Fruit fly (Drosophila melanogaster): ENCODE results near the gene CG10713.

The CG10713 gene

DNA sequence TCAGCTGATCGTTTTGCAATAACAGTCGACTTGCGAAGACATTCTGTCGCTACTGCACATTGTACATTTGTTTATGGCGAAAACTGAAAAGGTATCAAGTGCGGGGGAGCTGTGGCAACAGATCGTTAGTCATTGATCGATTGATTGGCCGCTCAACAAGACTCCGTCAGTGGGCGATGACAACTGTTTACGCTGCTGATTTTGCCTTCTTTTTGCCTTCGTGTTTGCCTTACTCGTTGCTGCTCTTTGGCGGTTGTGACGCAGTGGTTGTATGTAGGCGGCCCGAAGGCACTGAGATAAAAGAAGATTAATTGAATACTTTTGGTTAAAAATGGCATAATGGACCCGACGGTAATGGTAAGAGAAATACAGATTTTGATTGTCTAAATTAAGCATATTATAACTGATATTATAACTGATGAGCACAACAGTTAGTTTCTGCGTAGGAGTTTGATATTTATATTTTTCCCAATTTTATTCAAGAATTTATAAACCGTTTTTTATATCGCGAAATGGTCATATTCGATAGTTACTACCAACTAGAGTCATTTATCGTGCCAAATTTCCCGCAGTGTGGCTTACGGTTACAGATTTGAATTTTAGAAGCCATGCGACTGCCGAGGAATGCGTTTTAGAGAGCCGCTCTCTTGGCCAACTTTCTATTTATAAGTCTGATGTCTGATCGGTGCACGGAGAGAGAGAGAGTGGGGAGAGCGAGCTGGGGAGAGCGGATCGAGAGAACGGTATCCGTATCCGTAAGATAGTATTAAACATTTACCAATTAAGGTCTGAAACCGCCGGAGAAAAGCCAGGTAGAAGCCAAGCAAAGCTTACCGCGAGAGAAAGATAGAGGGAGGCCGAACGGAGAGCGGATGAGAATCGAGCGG, 41.8 kb upstream of the CG10713 start (continued):
- TF ChIP-seq CG2116 (GFP tag; optimal IDR thresholded peaks at IDR 0.05) (peak; percentile 55), CG7839 (tag; optimal IDR thresholded peaks at IDR 0.05) (peak; percentile 93), maf-S (GFP tag; optimal IDR thresholded peaks at IDR 0.05) (no peak), CG9727 (GFP tag; optimal IDR thresholded peaks at IDR 0.05) (peak; percentile 92), CG9437 (GFP tag; optimal IDR thresholded peaks at IDR 0.05) (peak; percentile 89), sr (GFP tag; IDR thresholded peaks at IDR 0.05) (peak; percentile 85), CG8089 (GFP tag; optimal IDR thresholded peaks at IDR 0.05) (no peak), tap (tag; optimal IDR thresholded peaks at IDR 0.05) (peak; percentile 88), nerfin-2 (GFP tag; IDR thresholded peaks at IDR 0.05; ENCODE audit: partially characterized antibody) (no peak), CG17385 (GFP tag; optimal IDR thresholded peaks at IDR 0.05) (peak; percentile 82), zen2 (GFP tag; IDR thresholded peaks at IDR 0.05; ENCODE audit: partially characterized antibody) (peak; percentile 85), Lpt (GFP tag; optimal IDR thresholded peaks at IDR 0.05) (no peak), jing (GFP tag; optimal IDR thresholded peaks at IDR 0.05) (peak; percentile 80), pb (GFP tag; optimal IDR thresholded peaks at IDR 0.05) (no peak), nmo (GFP tag; optimal IDR thresholded peaks at IDR 0.05) (peak; percentile 95), CG3838 (GFP tag; optimal IDR thresholded peaks at IDR 0.05) (peak; percentile 61), CG10321 (GFP tag; IDR thresholded peaks at IDR 0.05) (no peak; the same call in 1 of the 2 replicates), mld (GFP tag; IDR thresholded peaks at IDR 0.05; ENCODE audit: partially characterized antibody) (no peak), rib (GFP tag; IDR thresholded peaks at IDR 0.05) (no peak; the same call in 1 of the 2 replicates), ab (GFP tag; optimal IDR thresholded peaks at IDR 0.05) (no peak), bbx (GFP tag; IDR thresholded peaks at IDR 0.05; ENCODE audit: partially characterized antibody) (no peak), bsh (GFP tag; optimal IDR thresholded peaks at IDR 0.05) (peak; percentile 90 to 91), CG4424 (GFP tag; optimal IDR thresholded peaks at IDR 0.05) (peak; percentile 91), tx (GFP tag; optimal IDR thresholded peaks at IDR 0.05) (peak; percentile 48), toy (GFP tag; IDR thresholded peaks at IDR 0.05) (peak; percentile 57; the same call in 1 of the 2 replicates), dati (GFP tag; IDR thresholded peaks at IDR 0.05) (peak; percentile 39; the same call in 1 of the 2 replicates), CG15514 (GFP tag; optimal IDR thresholded peaks at IDR 0.05) (peak; percentile 56), az2 (GFP tag; optimal IDR thresholded peaks at IDR 0.05) (peak; percentile 90), run (tag; optimal IDR thresholded peaks at IDR 0.05) (peak; percentile 81), wor (GFP tag; IDR thresholded peaks at IDR 0.05) (peak; percentile 87), CG8290 (GFP tag; optimal IDR thresholded peaks at IDR 0.05) (peak; percentile 55), CG8290 (tag; optimal IDR thresholded peaks at IDR 0.05) (peak in 1 of 2 experiments; percentile 53), CG12659 (GFP tag; optimal IDR thresholded peaks at IDR 0.05) (peak; percentile 94), jigr1 (GFP tag; IDR thresholded peaks at IDR 0.05) (peak; percentile 77), CG10366 (GFP tag; IDR thresholded peaks at IDR 0.05) (peak; percentile 81), amos (GFP tag; IDR thresholded peaks at IDR 0.05; ENCODE audit: partially characterized antibody) (no peak), CG16779 (GFP tag; IDR thresholded peaks at IDR 0.05) (0 out of 2 replicates have a peak, but pooled peaks have one; percentile 17), Dad (GFP tag; optimal IDR thresholded peaks at IDR 0.05) (peak; percentile 68), al (GFP tag; IDR thresholded peaks at IDR 0.05) (peak; percentile 88), CG7745 (tag; optimal IDR thresholded peaks at IDR 0.05) (no peak), CG32772 (GFP tag; IDR thresholded peaks at IDR 0.05) (peak; percentile 86), sob (GFP tag; IDR thresholded peaks at IDR 0.05) (peak; percentile 88), pum (GFP tag; optimal IDR thresholded peaks at IDR 0.05) (peak; percentile 38), E2f2 (GFP tag; IDR thresholded peaks at IDR 0.05) (peak; percentile 54; the same call in 1 of the 2 replicates), grau (tag; optimal IDR thresholded peaks at IDR 0.05) (peak; percentile 93), CG31224 (GFP tag; IDR thresholded peaks at IDR 0.05) (peak; percentile 75), mam (GFP tag; optimal IDR thresholded peaks at IDR 0.05) (peak; percentile 61), ash1 (GFP tag; optimal IDR thresholded peaks at IDR 0.05) (no peak), CG15073 (GFP tag; optimal IDR thresholded peaks at IDR 0.05) (peak; percentile 44)
